Worm (Caenorhabditis elegans) whole organism, L1 larva: ENCODE measurements around the gene hst-1.

Experiments
- aly-2 ChIP-seq: fragments of 150-350 bp; optimal IDR thresholded peaks from 2 replicates; lab custom pipeline; 2014; ENCODE audit warnings: missing biosample characterization, missing genetic modification characterization
- ceh-63 ChIP-seq: fragments of 200-800 bp; sonication (Bioruptor generic); optimal IDR thresholded peaks from 2 replicates; lab custom pipeline; 2018; ENCODE audit warnings: mild to moderate bottlenecking, missing genetic modification characterization, missing compliant biosample characterization
- ceh-88 ChIP-seq: fragments of 200-800 bp; sonication (Bioruptor generic); IDR thresholded peaks from 2 replicates; pipeline ENCODE4 v1.3.6; 2022; ENCODE audit warnings: missing genetic modification characterization, missing compliant biosample characterization
- ceh-90 ChIP-seq: sonication (generic microtip); optimal IDR thresholded peaks from 2 replicates; lab custom pipeline; 2016; ENCODE audit warnings: missing genetic modification characterization, missing compliant biosample characterization
- dpl-1 ChIP-seq, 3 experiments: fragments of 150-350 bp in 2 of 3; sonication (generic microtip) in 1 of 3; optimal IDR thresholded peaks; 2 replicates each; lab custom pipeline; 2014 to 2017; ENCODE audit warnings: missing biosample characterization in 3 of 3, missing genetic modification characterization in 3 of 3, missing genetic modification reagents in 3 of 3
- efl-1 ChIP-seq, 4 experiments: fragments of 150-350 bp; optimal IDR thresholded peaks in 3 of 4; peaks in 1 of 4; 1 replicate in 1 of 4; 2 replicates in 3 of 4; lab custom pipeline; 2014; ENCODE audit warnings: missing biosample characterization in 2 of 4, missing genetic modification characterization in 2 of 4, missing genetic modification reagents in 2 of 4
- egl-27 ChIP-seq, 2 experiments: fragments of 150-350 bp in 1 of 2; sonication (generic microtip); optimal IDR thresholded peaks; 3 replicates each; lab custom pipeline; 2017 to 2018; ENCODE audit warnings: missing biosample characterization in 2 of 2, missing genetic modification characterization in 2 of 2, missing genetic modification reagents in 2 of 2
- elt-3 ChIP-seq, 6 experiments: fragments of 150-350 bp in 1 of 6; sonication (generic microtip); optimal IDR thresholded peaks; 2 replicates each; lab custom pipeline; 2017 to 2018; ENCODE audit warnings: missing biosample characterization in 6 of 6, missing genetic modification characterization in 6 of 6, inconsistent platforms in 1 of 6
- fkh-4 ChIP-seq: sonication (generic microtip); optimal IDR thresholded peaks from 2 replicates; lab custom pipeline; 2016; ENCODE audit warnings: missing compliant biosample characterization, missing genetic modification characterization, borderline replicate concordance
- fkh-8 ChIP-seq: sonication (generic microtip); optimal IDR thresholded peaks from 2 replicates; lab custom pipeline; 2016; ENCODE audit warnings: mild to moderate bottlenecking, missing genetic modification characterization, missing compliant biosample characterization
- fos-1 ChIP-seq: fragments of 150-350 bp; optimal IDR thresholded peaks from 2 replicates; lab custom pipeline; 2014; ENCODE audit warnings: missing biosample characterization, missing genetic modification characterization
- hlh-4 ChIP-seq: sonication (generic microtip); optimal IDR thresholded peaks from 2 replicates; lab custom pipeline; 2016; ENCODE audit warnings: mild to moderate bottlenecking, missing genetic modification characterization, missing compliant biosample characterization
- hpl-2 ChIP-seq: fragments of 150-350 bp; optimal IDR thresholded peaks from 2 replicates; lab custom pipeline; 2014; ENCODE audit warnings: missing biosample characterization, missing genetic modification reagents, missing genetic modification characterization
- irx-1 ChIP-seq: sonication (generic microtip); optimal IDR thresholded peaks from 2 replicates; lab custom pipeline; 2016; ENCODE audit warnings: missing genetic modification characterization, missing compliant biosample characterization
- lin-35 ChIP-seq, 2 experiments: fragments of 150-350 bp; optimal IDR thresholded peaks; 2 replicates each; lab custom pipeline; 2014; ENCODE audit warnings: missing biosample characterization in 2 of 2, missing genetic modification characterization in 2 of 2, missing genetic modification reagents in 2 of 2
- mab-9 ChIP-seq: fragments of 200-800 bp; sonication (Bioruptor generic); IDR thresholded peaks from 2 replicates; pipeline ENCODE4 v1.3.6; 2022; ENCODE audit warnings: missing genetic modification reagents, missing genetic modification characterization, missing compliant biosample characterization
- mef-2 ChIP-seq: fragments of 150-350 bp; optimal IDR thresholded peaks from 2 replicates; lab custom pipeline; 2014; ENCODE audit warnings: missing biosample characterization, missing genetic modification characterization
- nhr-11 ChIP-seq: fragments of 150-350 bp; optimal IDR thresholded peaks from 2 replicates; lab custom pipeline; 2014; ENCODE audit warnings: missing biosample characterization, missing genetic modification characterization
- nhr-19 ChIP-seq: fragments of 200-800 bp; sonication (Bioruptor generic); conservative IDR thresholded peaks from 2 replicates; pipeline ENCODE4 v1.3.6; 2022; ENCODE audit warnings: missing genetic modification characterization, missing compliant biosample characterization
- nhr-237 ChIP-seq: fragments of 150-350 bp; optimal IDR thresholded peaks from 2 replicates; lab custom pipeline; 2014; ENCODE audit warnings: missing biosample characterization, missing genetic modification characterization
- nhr-28 ChIP-seq: fragments of 150-350 bp; optimal IDR thresholded peaks from 2 replicates; lab custom pipeline; 2014; ENCODE audit warnings: missing biosample characterization, missing genetic modification characterization
- nhr-76 ChIP-seq: sonication (generic microtip); optimal IDR thresholded peaks from 2 replicates; lab custom pipeline; 2017; ENCODE audit warnings: missing biosample characterization, missing genetic modification characterization
- nhr-84 ChIP-seq: sonication (generic microtip); optimal IDR thresholded peaks from 2 replicates; lab custom pipeline; 2017; ENCODE audit warnings: missing biosample characterization, missing genetic modification characterization
- pax-3 ChIP-seq: fragments of 200-800 bp; sonication (Bioruptor generic); optimal IDR thresholded peaks from 2 replicates; lab custom pipeline; 2018; ENCODE audit warnings: mild to moderate bottlenecking, missing genetic modification characterization, moderate library complexity, missing compliant biosample characterization
- pqm-1 ChIP-seq: sonication (generic microtip); optimal IDR thresholded peaks from 3 replicates; lab custom pipeline; 2017; ENCODE audit warnings: missing biosample characterization, missing genetic modification characterization
- rnt-1 ChIP-seq: sonication (generic microtip); optimal IDR thresholded peaks from 2 replicates; lab custom pipeline; 2016; ENCODE audit warnings: mild to moderate bottlenecking, missing genetic modification characterization, moderate library complexity, missing compliant biosample characterization
- skn-1 ChIP-seq: fragments of 150-350 bp; optimal IDR thresholded peaks from 2 replicates; lab custom pipeline; 2014; ENCODE audit warnings: missing biosample characterization, missing genetic modification characterization
- snu-23 ChIP-seq: sonication (generic microtip); optimal IDR thresholded peaks from 2 replicates; lab custom pipeline; 2016; ENCODE audit warnings: missing genetic modification characterization, missing compliant biosample characterization
- sptf-1 ChIP-seq: fragments of 150-350 bp; optimal IDR thresholded peaks from 2 replicates; lab custom pipeline; 2014; ENCODE audit warnings: missing biosample characterization, missing genetic modification characterization
- tlp-1 ChIP-seq: fragments of 150-350 bp; optimal IDR thresholded peaks from 2 replicates; lab custom pipeline; 2014; ENCODE audit warnings: missing biosample characterization, missing genetic modification characterization
- unc-62 ChIP-seq: fragments of 150-350 bp; optimal IDR thresholded peaks from 2 replicates; lab custom pipeline; 2014; ENCODE audit warnings: missing biosample characterization, missing genetic modification reagents, missing genetic modification characterization
- xbp-1 ChIP-seq: sonication (generic microtip); optimal IDR thresholded peaks from 2 replicates; lab custom pipeline; 2016; ENCODE audit warnings: missing genetic modification characterization, missing compliant biosample characterization
- zip-4 ChIP-seq: fragments of 200-800 bp; sonication (Bioruptor generic); optimal IDR thresholded peaks from 2 replicates; lab custom pipeline; 2018; ENCODE audit warnings: mild to moderate bottlenecking, missing genetic modification characterization, moderate library complexity, missing compliant biosample characterization
- ztf-11 ChIP-seq, 2 experiments: sonication (generic microtip); optimal IDR thresholded peaks; 2 replicates each; lab custom pipeline; 2016 to 2017; ENCODE audit warnings: missing genetic modification characterization in 2 of 2, missing biosample characterization in 1 of 2, missing compliant biosample characterization in 1 of 2
- ztf-4 ChIP-seq: fragments of 150-350 bp; optimal IDR thresholded peaks from 2 replicates; lab custom pipeline; 2014; ENCODE audit warnings: missing biosample characterization, missing genetic modification characterization

hst-1 gene

DNA sequence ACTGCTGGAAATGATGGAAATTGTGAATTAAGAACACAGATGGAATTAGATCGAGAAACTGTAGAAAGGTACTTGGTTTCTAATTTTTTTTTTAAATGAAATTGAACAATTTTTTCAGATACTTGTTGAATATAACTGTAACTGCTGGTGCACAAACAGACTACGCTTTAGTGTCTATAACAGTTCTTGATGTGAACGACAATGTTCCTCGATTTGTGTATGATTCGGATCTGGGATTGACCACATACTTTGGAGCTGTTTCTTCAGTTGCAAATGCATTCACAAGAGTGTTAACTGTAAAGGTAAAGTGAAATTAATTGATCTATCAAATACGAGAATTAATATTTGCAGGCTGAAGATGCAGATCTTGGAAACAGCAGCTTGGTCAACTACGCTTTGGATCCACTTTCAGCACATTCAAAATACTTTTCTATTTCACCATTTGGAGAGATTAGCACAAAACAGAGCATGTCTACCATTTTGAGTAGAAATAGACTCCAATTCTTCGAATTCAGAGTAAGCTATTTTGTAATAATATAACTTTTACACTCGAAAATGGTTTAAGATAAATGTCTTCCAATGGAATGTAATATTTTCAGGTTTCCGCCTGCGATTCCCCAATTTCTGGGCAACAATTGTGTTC is 17.5 kb downstream of the hst-1 start:
- TF ChIP-seq nhr-19 (GFP tag; lab: Robert Waterston, UW) (no peak), efl-1 (optimal IDR thresholded peaks at IDR 0.05; lab: Kevin White, UChicago) (no peak), efl-1 (GFP tag; optimal IDR thresholded peaks at IDR 0.05 in 1 of 2; lab: Kevin White, UChicago) (peak in 1 of 2 experiments; percentile 26)

DNA sequence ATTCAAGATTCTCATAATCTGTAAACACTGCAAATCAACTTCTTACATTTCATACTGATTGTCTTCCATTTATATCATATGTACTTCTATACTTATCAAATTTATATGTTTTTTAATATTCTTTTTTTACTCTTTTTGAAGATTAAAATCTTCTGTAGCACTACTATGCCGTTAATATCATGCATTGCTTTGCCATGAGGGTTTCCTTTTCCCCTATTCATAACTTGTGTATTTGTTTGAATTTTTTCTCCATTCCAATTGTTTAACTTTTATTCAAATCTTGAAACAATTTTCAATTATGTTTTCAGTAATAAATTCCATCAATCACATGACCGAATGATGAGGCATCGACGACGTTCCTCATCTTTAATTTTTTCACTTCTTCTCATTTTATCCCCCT is 22.7 kb downstream of the hst-1 start, which contains the start of gene cdh-5:
Gene cdh-5 (plus strand): TSS at position 301 of the 400 bp plus-strand sequence.
- TF ChIP-seq elt-3 (tag; optimal IDR thresholded peaks at IDR 0.05; lab: Kevin White, UChicago) = no peak
- no peak for TF ChIP-seq irx-1 (tag; lab: Kevin White, UChicago)
- no peak for TF ChIP-seq nhr-19 (GFP tag; lab: Robert Waterston, UW)
- no peak for TF ChIP-seq skn-1 (tag; lab: Kevin White, UChicago)
- TF ChIP-seq unc-62 (GFP tag; lab: Kevin White, UChicago) = no peak
- TF ChIP-seq ceh-90 (tag; lab: Kevin White, UChicago) = no peak
- TF ChIP-seq nhr-84 (tag; lab: Kevin White, UChicago) = no peak
- no peak for TF ChIP-seq pax-3 (tag; lab: Kevin White, UChicago)
- no peak for TF ChIP-seq mab-9
- TF ChIP-seq nhr-76 = no peak
- no peak for TF ChIP-seq zip-4 (GFP tag; lab: Kevin White, UChicago)
- no peak for TF ChIP-seq nhr-11
- TF ChIP-seq rnt-1 = no peak
- TF ChIP-seq hlh-4 (tag; lab: Kevin White, UChicago) = no peak
- no peak for TF ChIP-seq hpl-2 (GFP tag; lab: Kevin White, UChicago)
- TF ChIP-seq ztf-11 (tag; optimal IDR thresholded peaks at IDR 0.05; lab: Kevin White, UChicago) = no peak
- no peak for TF ChIP-seq xbp-1 (tag; lab: Kevin White, UChicago)
- TF ChIP-seq fos-1 (tag; lab: Kevin White, UChicago) = no peak

DNA sequence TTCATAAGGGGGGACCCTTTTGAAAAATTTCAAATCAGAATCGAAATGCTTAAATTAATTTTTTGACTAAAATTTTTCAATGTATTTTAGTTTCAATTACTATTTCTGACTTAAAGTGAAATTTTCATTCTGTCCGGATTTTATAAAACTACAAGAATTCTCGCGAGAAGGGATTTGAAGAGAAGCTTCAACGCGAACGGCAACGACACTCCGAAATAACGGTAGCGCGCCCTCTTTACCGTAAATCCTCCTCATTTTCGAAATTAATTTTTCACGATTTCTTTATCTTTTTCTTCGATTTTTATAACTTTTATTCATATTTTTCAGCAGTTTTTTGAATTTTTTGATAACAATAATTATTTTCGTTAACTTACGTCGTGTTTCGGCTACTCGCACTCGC is 25.5 kb downstream of the hst-1 start:
- no peak for TF ChIP-seq pax-3 (tag; lab: Kevin White, UChicago)
- peak in 1 of 2 experiments; percentile 4 for TF ChIP-seq lin-35 (GFP tag; optimal IDR thresholded peaks at IDR 0.05; lab: Kevin White, UChicago)
- TF ChIP-seq mef-2 (tag; lab: Kevin White, UChicago) = no peak
- TF ChIP-seq efl-1 (optimal IDR thresholded peaks at IDR 0.05; lab: Kevin White, UChicago) = no peak
- peak in 1 of 2 experiments; percentile 29 for TF ChIP-seq efl-1 (GFP tag; optimal IDR thresholded peaks at IDR 0.05 in 1 of 2; lab: Kevin White, UChicago)
- TF ChIP-seq ztf-4 (tag; lab: Kevin White, UChicago) = no peak
- no peak for TF ChIP-seq elt-3 (tag; optimal IDR thresholded peaks at IDR 0.05; lab: Kevin White, UChicago)
- no peak for TF ChIP-seq nhr-11
- no peak for TF ChIP-seq fkh-4 (tag; lab: Kevin White, UChicago)
- peak in 1 of 3 experiments; percentile 15 for TF ChIP-seq dpl-1 (GFP tag; optimal IDR thresholded peaks at IDR 0.05; lab: Kevin White, UChicago)
- TF ChIP-seq, all 84 proteins: peak for 3

DNA sequence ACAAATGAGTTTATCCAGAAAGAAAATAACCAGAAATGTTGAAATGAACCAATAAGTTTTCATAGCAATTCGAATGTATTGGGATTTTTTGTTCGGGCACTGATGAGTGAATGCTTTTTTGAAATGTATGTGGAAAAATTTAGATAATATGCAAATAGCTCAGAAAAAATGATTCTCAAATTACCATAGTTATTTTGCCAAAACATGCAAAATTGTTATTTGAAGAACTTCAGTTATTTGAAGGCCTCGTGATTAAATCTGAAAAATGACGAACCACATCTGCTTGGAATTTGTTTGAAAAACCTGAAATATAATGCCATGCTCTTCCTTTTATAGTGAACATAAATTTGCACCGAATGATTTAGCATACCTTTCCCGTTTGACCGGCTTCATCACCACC is 33.2 kb downstream of the hst-1 start, which contains the start of gene C49C8.6:
Gene C49C8.6 (minus strand): TSS at position 101 of the 400 bp plus-strand sequence.
- TF ChIP-seq fkh-4 (tag; lab: Kevin White, UChicago) (no peak), rnt-1 (no peak), sptf-1 (no peak), mef-2 (tag; lab: Kevin White, UChicago) (no peak), nhr-84 (tag; lab: Kevin White, UChicago) (no peak), ztf-4 (tag; lab: Kevin White, UChicago) (no peak), ceh-63 (GFP tag; lab: Kevin White, UChicago) (no peak), xbp-1 (tag; lab: Kevin White, UChicago) (no peak), nhr-237 (tag; lab: Kevin White, UChicago) (no peak), egl-27 (tag; optimal IDR thresholded peaks at IDR 0.05; lab: Kevin White, UChicago) (no peak), snu-23 (GFP tag; lab: Kevin White, UChicago) (no peak), aly-2 (no peak), efl-1 (optimal IDR thresholded peaks at IDR 0.05; lab: Kevin White, UChicago) (no peak), efl-1 (GFP tag; optimal IDR thresholded peaks at IDR 0.05 in 1 of 2; lab: Kevin White, UChicago) (no peak), tlp-1 (no peak), ceh-88 (GFP tag; lab: Robert Waterston, UW) (no peak), nhr-28 (tag; lab: Kevin White, UChicago) (no peak), fkh-8 (tag; lab: Kevin White, UChicago) (no peak), pqm-1 (tag; lab: Kevin White, UChicago) (no peak), mab-9 (no peak)
